Fruit fly (Drosophila melanogaster) whole organism, prepupa: ENCODE measurements around the gene CG15382.

Source experiments
- CG10631 ChIP-seq: fragments of 200-800 bp; sonication (Bioruptor generic); optimal IDR thresholded peaks from 2 replicates; lab custom pipeline; 2016; ENCODE audit warnings: missing biosample characterization, missing genetic modification characterization
- CG11762 ChIP-seq: fragments of 200-800 bp; sonication (Bioruptor generic); optimal IDR thresholded peaks from 3 replicates; lab custom pipeline; 2016; ENCODE audit warnings: missing biosample characterization, missing genetic modification characterization; ENCODE audit not compliant: insufficient read depth
- CG11902 ChIP-seq: fragments of 200-800 bp; sonication (Bioruptor generic); optimal IDR thresholded peaks from 3 replicates; lab custom pipeline; 2016; ENCODE audit warnings: missing biosample characterization, missing genetic modification characterization
- CG15336 ChIP-seq: fragments of 200-800 bp; sonication (Bioruptor generic); IDR thresholded peaks from 2 replicates; pipeline ENCODE4 v1.3.6; 2022; ENCODE audit warnings: missing biosample characterization, missing genetic modification characterization
- CG1621 ChIP-seq: fragments of 200-800 bp; sonication (Bioruptor generic); optimal IDR thresholded peaks from 3 replicates; lab custom pipeline; 2018; ENCODE audit warnings: missing biosample characterization, mild to moderate bottlenecking, missing genetic modification characterization
- CG16779 ChIP-seq: fragments of 200-800 bp; sonication (Bioruptor generic); optimal IDR thresholded peaks from 3 replicates; lab custom pipeline; 2017; ENCODE audit warnings: missing biosample characterization, mild to moderate bottlenecking, missing genetic modification characterization
- CG3032 ChIP-seq: fragments of 200-800 bp; optimal IDR thresholded peaks from 2 replicates; lab custom pipeline; 2019; ENCODE audit warnings: missing biosample characterization, mild to moderate bottlenecking, missing genetic modification characterization, moderate library complexity
- CG31627 ChIP-seq: fragments of 200-800 bp; sonication (Bioruptor generic); optimal IDR thresholded peaks from 3 replicates; lab custom pipeline; 2016; ENCODE audit warnings: missing biosample characterization, missing genetic modification characterization
- CG32006 ChIP-seq: fragments of 200-800 bp; sonication (Bioruptor generic); optimal IDR thresholded peaks from 3 replicates; lab custom pipeline; 2017; ENCODE audit warnings: missing biosample characterization, mild to moderate bottlenecking, missing genetic modification characterization
- CG34406 ChIP-seq: fragments of 200-800 bp; sonication (Bioruptor generic); optimal IDR thresholded peaks from 3 replicates; lab custom pipeline; 2016; ENCODE audit warnings: missing biosample characterization, missing genetic modification characterization
- CG3919 ChIP-seq: fragments of 200-800 bp; sonication (Bioruptor generic); optimal IDR thresholded peaks from 3 replicates; lab custom pipeline; 2016; ENCODE audit warnings: missing biosample characterization, missing genetic modification characterization
- CG4318 ChIP-seq: fragments of 200-800 bp; sonication (Bioruptor generic); optimal IDR thresholded peaks from 3 replicates; lab custom pipeline; 2017; ENCODE audit warnings: missing biosample characterization, mild to moderate bottlenecking, missing genetic modification characterization
- CG6163 ChIP-seq: fragments of 200-800 bp; sonication (Bioruptor generic); IDR thresholded peaks from 3 replicates; pipeline ENCODE4 v1.3.6; 2022; ENCODE audit warnings: missing biosample characterization, missing genetic modification characterization
- CG6792 ChIP-seq: fragments of 200-800 bp; sonication (Bioruptor generic); optimal IDR thresholded peaks from 3 replicates; lab custom pipeline; 2016; ENCODE audit warnings: missing biosample characterization, missing genetic modification characterization
- CG6808 ChIP-seq: fragments of 200-800 bp; sonication (Bioruptor generic); optimal IDR thresholded peaks from 3 replicates; lab custom pipeline; 2017; ENCODE audit warnings: missing biosample characterization, missing genetic modification characterization, mild to moderate bottlenecking, moderate library complexity, missing genetic modification reagents
- CG7368 ChIP-seq: fragments of 200-800 bp; sonication (Bioruptor generic); optimal IDR thresholded peaks from 3 replicates; lab custom pipeline; 2016; ENCODE audit warnings: missing biosample characterization, missing genetic modification characterization
- CG8119 ChIP-seq: fragments of 200-800 bp; sonication (Bioruptor generic); IDR thresholded peaks from 3 replicates; pipeline ENCODE4 v1.3.6; 2022; ENCODE audit warnings: missing biosample characterization, missing genetic modification characterization
- CG8632 ChIP-seq: fragments of 200-800 bp; sonication (Bioruptor generic); optimal IDR thresholded peaks from 3 replicates; lab custom pipeline; 2016; ENCODE audit warnings: missing biosample characterization, missing genetic modification characterization
- CG9139 ChIP-seq: fragments of 200-800 bp; sonication (Bioruptor generic); optimal IDR thresholded peaks from 3 replicates; lab custom pipeline; 2017; ENCODE audit warnings: missing biosample characterization, mild to moderate bottlenecking, missing genetic modification characterization
- Eip75B ChIP-seq: fragments of 200-800 bp; sonication (Bioruptor generic); optimal IDR thresholded peaks from 3 replicates; lab custom pipeline; 2016; ENCODE audit warnings: missing biosample characterization, missing genetic modification characterization
- Eip78C ChIP-seq: fragments of 200-800 bp; sonication (Bioruptor generic); peaks from one replicate; lab custom pipeline; 2016; ENCODE audit warnings: missing biosample characterization, missing genetic modification characterization
- Eip93F ChIP-seq: fragments of 200-800 bp; sonication (Bioruptor generic); optimal IDR thresholded peaks from 2 replicates; lab custom pipeline; 2016; ENCODE audit warnings: missing biosample characterization, mild to moderate bottlenecking, missing genetic modification characterization
- Ets21C ChIP-seq: fragments of 200-800 bp; sonication (Bioruptor generic); optimal IDR thresholded peaks from 3 replicates; lab custom pipeline; 2016; ENCODE audit warnings: missing biosample characterization, missing genetic modification characterization
- Ets96B ChIP-seq: fragments of 200-800 bp; optimal IDR thresholded peaks from 2 replicates; lab custom pipeline; 2019; ENCODE audit warnings: missing biosample characterization, mild to moderate bottlenecking, missing genetic modification characterization, moderate library complexity
- Gug ChIP-seq: fragments of 200-800 bp; sonication (Bioruptor generic); IDR thresholded peaks from 2 replicates; pipeline ENCODE4 v1.3.6; 2022; ENCODE audit warnings: missing biosample characterization, missing genetic modification characterization
- Hr39 ChIP-seq: fragments of 200-800 bp; sonication (Bioruptor generic); optimal IDR thresholded peaks from 2 replicates; lab custom pipeline; 2016; ENCODE audit warnings: missing biosample characterization, missing genetic modification characterization
- Lpt ChIP-seq: fragments of 200-800 bp; sonication (Bioruptor generic); optimal IDR thresholded peaks from 3 replicates; lab custom pipeline; 2016; ENCODE audit warnings: missing biosample characterization, missing genetic modification characterization
- Met ChIP-seq: fragments of 200-800 bp; sonication (Bioruptor generic); optimal IDR thresholded peaks from 3 replicates; lab custom pipeline; 2016; ENCODE audit warnings: missing biosample characterization, missing genetic modification characterization
- OdsH ChIP-seq: fragments of 200-800 bp; sonication (Bioruptor generic); optimal IDR thresholded peaks from 3 replicates; lab custom pipeline; 2016; ENCODE audit warnings: missing biosample characterization, missing genetic modification characterization
- Smox ChIP-seq: fragments of 200-800 bp; sonication (Bioruptor generic); optimal IDR thresholded peaks from 3 replicates; lab custom pipeline; 2016; ENCODE audit warnings: missing biosample characterization, missing genetic modification characterization
- Sox102F ChIP-seq: fragments of 200-800 bp; sonication (Bioruptor generic); optimal IDR thresholded peaks from 2 replicates; lab custom pipeline; 2016; ENCODE audit warnings: missing biosample characterization, mild to moderate bottlenecking, missing genetic modification characterization
- dac ChIP-seq: fragments of 200-800 bp; sonication (Bioruptor generic); optimal IDR thresholded peaks from 2 replicates; lab custom pipeline; 2017; ENCODE audit warnings: missing biosample characterization, mild to moderate bottlenecking, missing genetic modification characterization
- dsx ChIP-seq: fragments of 200-800 bp; optimal IDR thresholded peaks from 3 replicates; lab custom pipeline; 2019; ENCODE audit warnings: missing biosample characterization, mild to moderate bottlenecking, missing genetic modification characterization, moderate library complexity; ENCODE audit not compliant: poor library complexity, severe bottlenecking
- eg ChIP-seq: fragments of 200-800 bp; sonication (Bioruptor generic); IDR thresholded peaks from 3 replicates; pipeline ENCODE4 v1.3.6; 2022; ENCODE audit warnings: missing biosample characterization, missing genetic modification characterization
- esn ChIP-seq: fragments of 200-800 bp; sonication (Bioruptor generic); optimal IDR thresholded peaks from 2 replicates; lab custom pipeline; 2016; ENCODE audit warnings: missing biosample characterization, mild to moderate bottlenecking, missing genetic modification characterization, moderate library complexity
- fd85E ChIP-seq: fragments of 200-800 bp; sonication (Bioruptor generic); optimal IDR thresholded peaks from 3 replicates; lab custom pipeline; 2016; ENCODE audit warnings: missing biosample characterization, missing genetic modification characterization
- lz ChIP-seq: fragments of 200-800 bp; sonication (Bioruptor generic); optimal IDR thresholded peaks from 3 replicates; lab custom pipeline; 2016; ENCODE audit warnings: missing biosample characterization, missing genetic modification characterization
- net ChIP-seq: fragments of 200-800 bp; sonication (Bioruptor generic); optimal IDR thresholded peaks from 3 replicates; lab custom pipeline; 2016; ENCODE audit warnings: missing biosample characterization, missing genetic modification characterization
- salr ChIP-seq, 2 experiments: fragments of 200-800 bp; sonication (Bioruptor generic); optimal IDR thresholded peaks; 3 replicates each; lab custom pipeline; 2016 to 2018; ENCODE audit warnings: missing biosample characterization in 2 of 2, missing genetic modification characterization in 2 of 2, mild to moderate bottlenecking in 1 of 2
- spab ChIP-seq: fragments of 200-800 bp; sonication (Bioruptor generic); optimal IDR thresholded peaks from 2 replicates; lab custom pipeline; 2017; ENCODE audit warnings: missing biosample characterization, mild to moderate bottlenecking, missing genetic modification characterization, missing genetic modification reagents
- ss ChIP-seq, 2 experiments: fragments of 200-800 bp; sonication (Bioruptor generic); optimal IDR thresholded peaks; 2 replicates in 1 of 2; 3 replicates in 1 of 2; lab custom pipeline; 2017 to 2018; ENCODE audit warnings: mild to moderate bottlenecking in 2 of 2, missing biosample characterization in 2 of 2, missing genetic modification characterization in 2 of 2, moderate library complexity in 1 of 2
- svp ChIP-seq: fragments of 200-800 bp; sonication (Bioruptor generic); peaks from one replicate; lab custom pipeline; 2016; ENCODE audit warnings: missing biosample characterization, missing genetic modification characterization
- topi ChIP-seq: fragments of 200-800 bp; sonication (Bioruptor generic); optimal IDR thresholded peaks from 3 replicates; lab custom pipeline; 2016; ENCODE audit warnings: missing biosample characterization, missing genetic modification characterization
- vri ChIP-seq: fragments of 200-800 bp; sonication (Bioruptor generic); optimal IDR thresholded peaks from 3 replicates; lab custom pipeline; 2016; ENCODE audit warnings: missing biosample characterization, mild to moderate bottlenecking, missing genetic modification characterization

Gene CG15382

DNA sequence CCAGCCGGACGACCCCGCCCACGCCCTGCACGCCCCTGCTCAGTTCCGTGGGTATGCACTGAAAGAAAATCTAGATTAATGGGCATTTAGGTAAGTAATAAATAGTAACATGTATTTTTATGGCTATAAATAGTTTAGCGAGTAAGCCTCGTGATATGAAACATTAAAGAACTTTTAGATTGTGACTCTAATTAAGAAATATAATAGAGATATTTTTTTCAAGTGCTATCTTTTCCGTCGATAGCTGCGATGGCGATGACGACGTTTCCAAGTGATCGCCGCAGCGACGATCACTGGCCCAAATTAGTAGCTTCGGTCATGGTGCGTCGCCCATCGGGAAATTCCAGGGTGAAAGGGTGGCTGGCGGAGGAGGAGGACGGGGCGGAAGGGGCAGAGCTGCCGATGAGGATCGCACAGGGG, 24.6 kb downstream of the CG15382 start (continued):
- TF ChIP-seq CG8119 (GFP tag; lab: Robert Waterston, UW) (peak; percentile 91), CG34406 (peak; percentile 87), CG4318 (peak; percentile 78), Ets21C (peak; percentile 54), Met (GFP tag; lab: Kevin White, UChicago) (peak; percentile 76), Sox102F (peak; percentile 80), Hr39 (GFP tag; lab: Kevin White, UChicago) (peak; percentile 70), CG9139 (peak; percentile 71), lz (peak; percentile 81), CG16779 (tag; lab: Kevin White, UChicago) (peak; percentile 72), CG6808 (GFP tag; lab: Kevin White, UChicago) (peak; percentile 85), ss (GFP tag; optimal IDR thresholded peaks at IDR 0.05; lab: Kevin White, UChicago) (peak; percentile 72 to 83), net (GFP tag; lab: Kevin White, UChicago) (peak; percentile 83), dac (GFP tag; lab: Kevin White, UChicago) (peak; percentile 65), CG11902 (GFP tag; lab: Kevin White, UChicago) (peak; percentile 73), Lpt (GFP tag; lab: Kevin White, UChicago) (peak; percentile 81), CG8632 (peak; percentile 84), CG3032 (tag; lab: Kevin White, UChicago) (peak; percentile 86), svp (GFP tag; lab: Kevin White, UChicago) (peak; percentile 94), topi (GFP tag; lab: Kevin White, UChicago) (peak; percentile 85), CG3919 (GFP tag; lab: Kevin White, UChicago) (peak; percentile 88), salr (GFP tag; optimal IDR thresholded peaks at IDR 0.05; lab: Kevin White, UChicago) (peak; percentile 66 to 77), spab (GFP tag; lab: Kevin White, UChicago) (peak; percentile 79), Gug (GFP tag; lab: Robert Waterston, UW) (peak; percentile 78)
- TF ChIP-seq, all 60 proteins: peak for 58

DNA sequence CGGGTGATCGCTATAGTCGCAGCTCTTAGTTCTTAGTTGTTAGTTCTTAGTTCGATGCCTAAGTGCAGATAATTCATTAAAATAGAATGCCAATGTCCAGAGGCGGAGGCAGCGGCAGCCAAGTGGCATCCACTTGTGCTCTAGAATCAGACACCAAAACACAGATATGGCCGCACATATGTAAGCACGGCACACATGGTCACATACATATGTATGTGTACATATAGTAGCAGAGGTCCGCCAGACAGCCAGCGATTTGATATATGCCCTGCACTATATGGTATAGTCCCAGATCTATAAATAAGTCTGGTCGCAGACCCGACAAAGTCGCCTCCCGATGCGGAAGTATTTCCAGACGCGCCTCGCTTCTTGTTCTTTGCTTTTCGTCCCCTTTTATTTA, 25.1 kb downstream of the CG15382 start:
- TF ChIP-seq CG3919 (GFP tag; lab: Kevin White, UChicago) (no peak), CG6808 (GFP tag; lab: Kevin White, UChicago) (no peak), CG32006 (no peak), CG3032 (tag; lab: Kevin White, UChicago) (no peak), Met (GFP tag; lab: Kevin White, UChicago) (no peak), OdsH (no peak), Eip93F (GFP tag; lab: Kevin White, UChicago) (no peak), Ets21C (no peak), lz (no peak), CG7368 (GFP tag; lab: Kevin White, UChicago) (no peak), CG15336 (GFP tag; lab: Robert Waterston, UW) (no peak), CG10631 (GFP tag; lab: Kevin White, UChicago) (no peak), fd85E (no peak), Ets96B (tag; lab: Kevin White, UChicago) (no peak)

DNA sequence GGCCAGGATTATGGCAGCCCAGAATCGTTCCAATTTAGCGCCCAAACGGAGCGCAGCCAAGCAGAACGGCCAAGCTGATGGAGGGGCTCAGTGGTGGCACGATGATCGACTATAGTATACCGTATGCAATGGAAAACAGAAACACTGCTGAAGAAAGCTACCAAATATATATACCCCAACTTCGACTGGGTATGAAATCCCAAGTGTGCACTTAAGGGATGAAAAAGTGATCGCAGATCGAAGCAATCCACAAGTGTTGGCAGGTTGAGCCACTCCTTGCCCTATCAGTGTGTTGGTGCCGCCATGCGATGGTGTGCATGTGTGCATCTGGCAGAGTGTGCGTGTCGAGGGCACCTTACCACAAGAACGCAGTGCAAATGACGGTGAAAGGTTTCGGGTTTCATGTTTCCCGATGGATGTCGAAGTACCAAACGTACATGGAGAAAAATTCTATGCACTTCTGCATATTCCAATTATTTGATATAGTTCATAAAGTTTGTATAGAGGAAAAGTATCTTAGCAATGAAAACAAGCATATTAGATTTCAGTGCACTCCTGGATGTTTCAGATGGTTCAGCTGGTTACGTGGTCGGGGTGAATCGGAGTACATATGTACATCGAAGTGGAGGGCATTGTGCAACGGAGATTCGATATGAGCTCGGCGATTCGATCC, 26.6 kb downstream of the CG15382 start:
- TF ChIP-seq svp (GFP tag; lab: Kevin White, UChicago), result peak; percentile 69
- peak; percentile 20 for TF ChIP-seq vri (GFP tag; lab: Kevin White, UChicago)
- peak; percentile 6 for TF ChIP-seq Met (GFP tag; lab: Kevin White, UChicago)
- no peak for TF ChIP-seq CG32006
- TF ChIP-seq CG11762 (GFP tag; lab: Kevin White, UChicago), result no peak
- TF ChIP-seq lz, result peak; percentile 6
- TF ChIP-seq Ets21C, result peak; percentile 11
- peak; percentile 41 for TF ChIP-seq Eip78C
- TF ChIP-seq CG9139, result no peak
- TF ChIP-seq esn (GFP tag; lab: Kevin White, UChicago), result peak; percentile 48
- TF ChIP-seq CG4318, result no peak
- peak in 1 of 2 experiments; percentile 60 for TF ChIP-seq ss (GFP tag; optimal IDR thresholded peaks at IDR 0.05; lab: Kevin White, UChicago)
- TF ChIP-seq CG3919 (GFP tag; lab: Kevin White, UChicago), result no peak
- TF ChIP-seq dsx (GFP tag; lab: Kevin White, UChicago), result no peak
- no peak for TF ChIP-seq CG6163
- peak; percentile 4 for TF ChIP-seq CG6792
- peak; percentile 11 for TF ChIP-seq Smox (GFP tag; lab: Kevin White, UChicago)
- peak; percentile 9 for TF ChIP-seq Eip75B (GFP tag; lab: Kevin White, UChicago)
- peak; percentile 8 for TF ChIP-seq Hr39 (GFP tag; lab: Kevin White, UChicago)
- peak; percentile 21 for TF ChIP-seq CG31627 (GFP tag; lab: Kevin White, UChicago)
- no peak for TF ChIP-seq Eip93F (GFP tag; lab: Kevin White, UChicago)
- no peak for TF ChIP-seq Sox102F
- TF ChIP-seq fd85E, result no peak
- no peak for TF ChIP-seq spab (GFP tag; lab: Kevin White, UChicago)
- no peak for TF ChIP-seq eg (GFP tag; lab: Robert Waterston, UW)
- TF ChIP-seq CG1621 (tag; lab: Kevin White, UChicago), result no peak
